Worm (Caenorhabditis elegans) whole organism, early embryonic: ENCODE data around the gene K08B5.1.

Experiments
- B0310.2 ChIP-seq: sonication (generic microtip); optimal IDR thresholded peaks from 2 replicates; lab custom pipeline; 2016; ENCODE audit warnings: mild to moderate bottlenecking, missing genetic modification characterization, missing compliant biosample characterization
- F13C5.2 ChIP-seq: sonication (generic microtip); optimal IDR thresholded peaks from 2 replicates; lab custom pipeline; 2017; ENCODE audit warnings: mild to moderate bottlenecking, missing genetic modification characterization, inconsistent platforms, missing compliant biosample characterization
- ceh-36 ChIP-seq: sonication (generic microtip); optimal IDR thresholded peaks from 2 replicates; lab custom pipeline; 2016; ENCODE audit warnings: missing genetic modification characterization, inconsistent platforms, missing compliant biosample characterization
- ets-7 ChIP-seq: sonication (generic microtip); optimal IDR thresholded peaks from 2 replicates; lab custom pipeline; 2016; ENCODE audit warnings: missing genotype, missing genetic modification characterization, missing compliant biosample characterization
- flt-1 ChIP-seq: fragments of 200-800 bp; sonication (Bioruptor generic); IDR thresholded peaks from 2 replicates; pipeline ENCODE4 v1.3.6; 2022; ENCODE audit warnings: missing genetic modification characterization, missing compliant biosample characterization
- hmbx-1 ChIP-seq: sonication (generic microtip); optimal IDR thresholded peaks from 2 replicates; lab custom pipeline; 2016; ENCODE audit warnings: mild to moderate bottlenecking, missing genetic modification characterization, missing compliant biosample characterization
- hmg-4 ChIP-seq: fragments of 200-800 bp; sonication (Bioruptor generic); optimal IDR thresholded peaks from 2 replicates; lab custom pipeline; 2018; ENCODE audit warnings: mild to moderate bottlenecking, missing genetic modification characterization, missing compliant biosample characterization
- pes-1 ChIP-seq: fragments of 200-800 bp; sonication (Bioruptor generic); IDR thresholded peaks from 2 replicates; pipeline ENCODE4 v1.3.6; 2022; ENCODE audit warnings: missing genetic modification reagents, missing genetic modification characterization, missing compliant biosample characterization
- scrt-1 ChIP-seq: fragments of 200-800 bp; sonication (Bioruptor generic); IDR thresholded peaks from 2 replicates; pipeline ENCODE4 v1.3.6; 2022; ENCODE audit warnings: missing genetic modification characterization, missing compliant biosample characterization
- tbx-37 ChIP-seq: fragments of 200-800 bp; sonication (Bioruptor generic); conservative IDR thresholded peaks from 2 replicates; pipeline ENCODE4 v1.3.6; 2022; ENCODE audit warnings: missing genetic modification reagents, missing genetic modification characterization, missing compliant biosample characterization

- no peak for TF ChIP-seq tbx-37 (GFP tag; lab: Robert Waterston, UW)
- no peak for TF ChIP-seq ceh-36 (tag; lab: Kevin White, UChicago)
- no peak for TF ChIP-seq hmbx-1
- no peak for TF ChIP-seq ets-7 (tag; lab: Kevin White, UChicago)
- no peak for TF ChIP-seq scrt-1 (GFP tag; lab: Robert Waterston, UW)
- no peak for TF ChIP-seq F13C5.2 (tag; lab: Kevin White, UChicago)
- no peak for TF ChIP-seq pes-1
- TF ChIP-seq hmg-4 (GFP tag; lab: Kevin White, UChicago): no peak
- no peak for TF ChIP-seq flt-1 (GFP tag; lab: Robert Waterston, UW)
- TF ChIP-seq B0310.2 (tag; lab: Kevin White, UChicago): no peak
These were observed 51.2 kb downstream of the K08B5.1 start, which contains the start of gene F59C12.3 for ce11 chrX:16609424-16609823.
